Worm (Caenorhabditis elegans): ENCODE measurements around the gene Y26G10.1.
A peak's percentile ranks its signal among the peaks of the same experiment; 100 is the strongest.

The Y26G10.1 gene

ce11 chrV:17699097-17699496 lies 3.4 kb upstream of the Y26G10.1 start, which contains the start of gene Y26G10.4:
Y26G10.4 (minus strand) TSS chrV:17699197.
- no peak for TF ChIP-seq ceh-14 (tag; optimal IDR thresholded peaks at IDR 0.05)
- no peak for TF ChIP-seq fax-1 (tag; optimal IDR thresholded peaks at IDR 0.05)
- TF ChIP-seq pat-9 (tag; optimal IDR thresholded peaks at IDR 0.05), result no peak
- no peak for TF ChIP-seq nhr-232 (tag; optimal IDR thresholded peaks at IDR 0.05)
- no peak for TF ChIP-seq ceh-45 (GFP tag; IDR thresholded peaks at IDR 0.05)

ce11 chrV:17696753-17697152 lies 1.1 kb upstream of the Y26G10.1 start, which contains the start of gene spp-29:
spp-29 (minus strand) TSS chrV:17696853.
- TF ChIP-seq pha-2 (tag; optimal IDR thresholded peaks at IDR 0.05) (no peak), rnt-1 (tag; optimal IDR thresholded peaks at IDR 0.05) (no peak)

DNA sequence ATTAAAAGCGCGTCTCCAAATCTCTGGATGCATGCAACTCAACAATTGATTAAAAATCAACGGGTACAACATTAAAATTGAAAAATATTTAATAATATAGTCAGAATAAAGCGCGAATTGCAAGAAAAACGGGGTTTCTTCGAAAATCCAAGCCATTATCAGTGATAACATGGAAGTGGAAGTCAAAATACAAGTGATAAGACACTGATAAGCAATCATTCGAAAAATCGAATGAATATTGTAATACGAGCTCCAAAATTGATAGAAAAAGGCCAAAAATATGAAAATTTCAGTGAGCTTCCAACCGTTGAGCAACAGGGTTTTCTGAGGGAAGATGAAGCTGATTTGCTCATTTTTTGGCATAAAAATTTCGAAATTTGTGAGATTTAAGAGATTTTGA lies 1.4 kb downstream of the Y26G10.1 start:
- TF ChIP-seq pha-2 (tag; optimal IDR thresholded peaks at IDR 0.05) (no peak), elt-2 (tag; optimal IDR thresholded peaks at IDR 0.05) (peak; percentile 87), pat-9 (tag; optimal IDR thresholded peaks at IDR 0.05) (no peak), ceh-9 (tag; optimal IDR thresholded peaks at IDR 0.05) (no peak)

DNA sequence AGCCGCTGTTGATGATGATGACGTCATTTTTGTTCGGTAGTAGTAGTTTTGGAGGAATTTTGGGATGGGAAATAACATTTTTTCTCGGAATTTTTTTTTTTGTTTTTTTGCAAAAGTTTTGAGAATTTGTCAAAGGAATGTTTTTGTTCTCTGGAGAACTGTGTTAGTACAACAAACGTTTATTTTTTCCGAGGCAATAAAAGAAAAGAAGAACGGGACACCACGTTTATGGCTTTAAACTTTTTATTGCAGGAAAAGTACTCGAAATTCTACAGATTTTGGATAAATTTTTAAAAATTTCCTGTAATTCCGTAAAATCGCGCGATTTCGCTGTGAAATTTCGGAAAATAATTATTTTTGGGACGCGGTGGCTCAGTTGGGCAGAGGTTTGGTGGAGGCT lies 4.8 kb downstream of the Y26G10.1 start, which contains the start of gene F59A1.13:
TSS of gene F59A1.13 (minus strand) at position 101 of the 400 bp plus-strand sequence.
- TF ChIP-seq ceh-34 (tag; optimal IDR thresholded peaks at IDR 0.05) (no peak), K02D7.2 (tag; optimal IDR thresholded peaks at IDR 0.05) (no peak), ceh-31 (tag; optimal IDR thresholded peaks at IDR 0.05) (no peak), gmeb-2 (tag; optimal IDR thresholded peaks at IDR 0.05) (no peak), ceh-9 (tag; optimal IDR thresholded peaks at IDR 0.05) (no peak), ceh-18 (tag; optimal IDR thresholded peaks at IDR 0.05) (no peak), ama-1 (optimal IDR thresholded peaks at IDR 0.05) (no peak), nhr-11 (tag; optimal IDR thresholded peaks at IDR 0.05) (no peak), che-1 (tag; optimal IDR thresholded peaks at IDR 0.05) (no peak), C08G9.2 (tag; optimal IDR thresholded peaks at IDR 0.05) (no peak), unc-3 (GFP tag; conservative IDR thresholded peaks at IDR 0.05) (no peak), unc-3 (tag; optimal IDR thresholded peaks at IDR 0.05) (no peak), fkh-6 (tag; optimal IDR thresholded peaks at IDR 0.05) (no peak)

ce11 chrV:17686852-17687251 lies 8.8 kb downstream of the Y26G10.1 start, which contains the start of gene F59A1.18:
F59A1.18 (minus strand) TSS chrV:17686952.
- no peak for TF ChIP-seq lim-6 (tag; optimal IDR thresholded peaks at IDR 0.05)
- no peak for TF ChIP-seq che-1 (tag; optimal IDR thresholded peaks at IDR 0.05)
- no peak for TF ChIP-seq madf-2 (tag; optimal IDR thresholded peaks at IDR 0.05)
- TF ChIP-seq sox-2 (GFP tag; IDR thresholded peaks at IDR 0.05), result no peak
- no peak for TF ChIP-seq zip-5 (tag; optimal IDR thresholded peaks at IDR 0.05)
- TF ChIP-seq ceh-9 (tag; optimal IDR thresholded peaks at IDR 0.05), result no peak
- no peak for TF ChIP-seq elt-4 (tag; optimal IDR thresholded peaks at IDR 0.05)
- TF ChIP-seq tbx-7 (tag; optimal IDR thresholded peaks at IDR 0.05), result no peak
- no peak for TF ChIP-seq pros-1 (tag; optimal IDR thresholded peaks at IDR 0.05)
- TF ChIP-seq tbx-2 (tag; optimal IDR thresholded peaks at IDR 0.05), result no peak
- TF ChIP-seq K02D7.2 (tag; optimal IDR thresholded peaks at IDR 0.05), result no peak
- no peak for TF ChIP-seq T23F11.4 (GFP tag; optimal IDR thresholded peaks at IDR 0.05)

ce11 chrV:17684857-17685256 lies 10.8 kb downstream of the Y26G10.1 start, which contains the start of the genes F59A1.16 and F59A1.6:
F59A1.16 (minus strand) TSS chrV:17684957.
F59A1.6 (plus strand) TSS chrV:17685141.
- TF ChIP-seq pax-1 (tag; optimal IDR thresholded peaks at IDR 0.05) (no peak), fkh-10 (GFP tag; optimal IDR thresholded peaks at IDR 0.05) (no peak), ceh-6 (GFP tag; optimal IDR thresholded peaks at IDR 0.05) (no peak), Y22D7AL.16 (tag; optimal IDR thresholded peaks at IDR 0.05) (no peak), eyg-1 (tag; optimal IDR thresholded peaks at IDR 0.05) (no peak), ceh-45 (GFP tag; IDR thresholded peaks at IDR 0.05) (no peak), F13H6.1 (tag; optimal IDR thresholded peaks at IDR 0.05) (no peak), ceh-30 (tag; optimal IDR thresholded peaks at IDR 0.05) (no peak), pag-3 (tag; optimal IDR thresholded peaks at IDR 0.05; ENCODE audit: borderline replicate concordance) (no peak), tbx-7 (tag; optimal IDR thresholded peaks at IDR 0.05) (no peak), fax-1 (tag; optimal IDR thresholded peaks at IDR 0.05) (no peak), hlh-6 (tag; optimal IDR thresholded peaks at IDR 0.05) (no peak), unc-55 (GFP tag; optimal IDR thresholded peaks at IDR 0.05) (no peak)

Data from whole organism, late embryonic.